Fruit fly (Drosophila melanogaster) whole organism: Measurements from ENCODE around the gene CG5062.

Source experiments
- CG8478 ChIP-seq: fragments of >200 bp; optimal IDR thresholded peaks from 2 replicates; lab custom pipeline; 2018; ENCODE audit warnings: inconsistent platforms
- Dll ChIP-seq: fragments of >200 bp; optimal IDR thresholded peaks from 2 replicates; lab custom pipeline; 2017
- EcR ChIP-seq, 2 experiments: fragments of >200 bp; optimal IDR thresholded peaks; 2 replicates each; lab custom pipeline; 2017; ENCODE audit warnings: missing biosample characterization in 2 of 2, missing genetic modification characterization in 2 of 2, missing genetic modification reagents in 2 of 2
- pan ChIP-seq: fragments of >200 bp; optimal IDR thresholded peaks from 2 replicates; lab custom pipeline; 2017
- psq ChIP-seq: fragments of >200 bp; optimal IDR thresholded peaks from 2 replicates; lab custom pipeline; 2017
- usp ChIP-seq: fragments of >200 bp; optimal IDR thresholded peaks from 2 replicates; lab custom pipeline; 2017; ENCODE audit warnings: missing biosample characterization, missing genetic modification characterization, mixed read lengths

DNA sequence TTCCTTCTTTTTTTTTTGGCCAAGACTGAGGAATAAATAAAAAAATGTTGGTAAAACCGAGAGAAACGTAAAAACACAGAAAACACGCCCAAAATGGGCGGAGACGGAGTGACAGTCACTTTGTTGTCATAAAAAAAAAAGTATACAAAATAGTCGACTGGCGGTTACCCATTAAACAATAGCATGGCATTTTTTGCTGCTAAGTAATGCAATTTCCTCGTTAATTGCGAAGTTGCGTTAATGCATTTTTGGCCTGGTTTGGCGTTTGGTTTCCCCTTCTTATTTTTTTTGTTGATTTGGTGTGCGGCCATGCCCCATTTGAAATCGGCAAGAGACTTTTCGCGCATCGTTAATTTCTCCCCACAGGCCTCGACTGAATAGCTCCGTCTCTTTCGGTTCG lies 7.1 kb upstream of the CG5062 start:
- TF ChIP-seq pan (lab: Kevin White, UChicago) (no peak), usp (GFP tag; lab: Kevin White, UChicago) (no peak), Dll (lab: Kevin White, UChicago) (no peak), CG8478 (lab: Kevin White, UChicago) (no peak), psq (lab: Kevin White, UChicago) (no peak), EcR (GFP tag; optimal IDR thresholded peaks at IDR 0.05; lab: Kevin White, UChicago) (no peak)
